Fruit fly (Drosophila melanogaster): Measurements from ENCODE around the gene Rok.
A peak's percentile ranks its signal among the peaks of the same experiment; 100 is the strongest.

DNA sequence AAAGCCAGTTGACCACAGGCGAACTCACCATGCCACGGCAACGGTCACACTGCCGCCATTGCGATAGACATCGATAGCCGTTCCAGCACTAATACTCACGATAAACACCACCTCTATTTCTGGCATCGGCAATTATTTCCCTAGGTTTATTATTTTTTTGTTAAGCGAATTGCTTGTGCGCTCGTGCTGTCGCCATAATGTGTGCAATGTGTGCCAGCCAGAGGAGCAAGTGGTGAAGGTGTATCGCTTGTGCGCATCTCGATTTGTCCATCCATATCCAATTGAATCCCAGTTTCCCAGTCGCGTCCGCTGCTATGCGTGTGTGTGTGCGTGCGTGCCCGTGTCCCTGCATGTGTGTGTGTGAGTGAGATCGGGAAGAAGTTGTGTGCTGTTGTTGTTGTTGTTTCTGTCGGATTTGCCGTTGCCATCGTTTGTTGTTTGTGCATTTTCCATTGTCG is 26.6 kb downstream of the Rok start, which contains the start of gene mbt:
- no peak for TF ChIP-seq CG8478 (optimal IDR thresholded peaks at IDR 0.05)
- peak; percentile 9 to 31 for TF ChIP-seq CTCF (optimal IDR thresholded peaks at IDR 0.05)

All from S2 (cell line).